Fruit fly (Drosophila melanogaster) whole organism, embryonic: ENCODE results near the gene Osi7.

Experiments used
- ATbp ChIP-seq: fragments of 200-800 bp; sonication (Bioruptor generic); optimal IDR thresholded peaks from 2 replicates; lab custom pipeline; 2017; ENCODE audit warnings: missing biosample characterization, mild to moderate bottlenecking, missing genetic modification characterization, missing genetic modification reagents
- BEAF-32 ChIP-seq: fragments of 200-800 bp; sonication (Bioruptor generic); optimal IDR thresholded peaks from 3 replicates; lab custom pipeline; 2017; ENCODE audit warnings: missing biosample characterization, missing genetic modification characterization, mild to moderate bottlenecking, moderate library complexity, missing genetic modification reagents
- Blimp-1 ChIP-seq: fragments of 200-800 bp; sonication (Bioruptor generic); optimal IDR thresholded peaks from 3 replicates; lab custom pipeline; 2018; ENCODE audit warnings: missing biosample characterization, missing genetic modification characterization, mild to moderate bottlenecking, moderate library complexity, missing genetic modification reagents
- CG10267 ChIP-seq: fragments of 200-800 bp; sonication (Bioruptor generic); optimal IDR thresholded peaks from 2 replicates; lab custom pipeline; 2018; ENCODE audit warnings: missing biosample characterization, mild to moderate bottlenecking, missing genetic modification characterization, moderate library complexity
- CG1233 ChIP-seq: fragments of 200-800 bp; sonication (Bioruptor generic); optimal IDR thresholded peaks from 4 replicates; lab custom pipeline; 2018; ENCODE audit warnings: missing biosample characterization, mild to moderate bottlenecking, missing genetic modification characterization
- CG12744 ChIP-seq: fragments of 200-800 bp; sonication (Bioruptor generic); optimal IDR thresholded peaks from 2 replicates; lab custom pipeline; 2016; ENCODE audit warnings: missing biosample characterization, missing genetic modification characterization
- CG15601 ChIP-seq: fragments of 200-800 bp; sonication (Bioruptor generic); optimal IDR thresholded peaks from 3 replicates; lab custom pipeline; 2019; ENCODE audit warnings: missing biosample characterization, mild to moderate bottlenecking, missing genetic modification characterization, moderate library complexity
- CG1603 ChIP-seq: fragments of 200-800 bp; sonication (Bioruptor generic); optimal IDR thresholded peaks from 2 replicates; lab custom pipeline; 2019; ENCODE audit warnings: missing biosample characterization, mild to moderate bottlenecking, missing genetic modification characterization, moderate library complexity
- CG16813 ChIP-seq: fragments of 200-800 bp; sonication (Bioruptor generic); IDR thresholded peaks from 3 replicates; pipeline ENCODE4 v1.3.6; 2022; ENCODE audit warnings: missing biosample characterization, missing genetic modification characterization; ENCODE audit not compliant: partially characterized antibody
- CG17829 ChIP-seq: fragments of 200-800 bp; optimal IDR thresholded peaks from 2 replicates; lab custom pipeline; 2019; ENCODE audit warnings: missing biosample characterization, mild to moderate bottlenecking, missing genetic modification characterization, moderate library complexity
- CG18764 ChIP-seq: fragments of 200-800 bp; sonication (Bioruptor generic); optimal IDR thresholded peaks from 3 replicates; lab custom pipeline; 2016; ENCODE audit warnings: missing biosample characterization, missing genetic modification characterization
- CG2875 ChIP-seq: fragments of 200-800 bp; sonication (Bioruptor generic); optimal IDR thresholded peaks from 2 replicates; lab custom pipeline; 2017; ENCODE audit warnings: missing biosample characterization, mild to moderate bottlenecking, missing genetic modification characterization, missing genetic modification reagents
- CG2889 ChIP-seq: fragments of 200-800 bp; sonication (Bioruptor generic); IDR thresholded peaks from 3 replicates; pipeline ENCODE4 v1.3.6; 2022; ENCODE audit warnings: missing biosample characterization, missing genetic modification characterization
- CG4424 ChIP-seq: fragments of 200-800 bp; sonication (Bioruptor generic); optimal IDR thresholded peaks from 3 replicates; lab custom pipeline; 2016; ENCODE audit warnings: missing biosample characterization, missing genetic modification characterization
- CG6175 ChIP-seq: fragments of 200-800 bp; sonication (Bioruptor generic); IDR thresholded peaks from 3 replicates; pipeline ENCODE4 v1.3.6; 2022; ENCODE audit warnings: missing biosample characterization, missing genetic modification characterization
- CG7271 ChIP-seq: fragments of 200-800 bp; sonication (Bioruptor generic); optimal IDR thresholded peaks from 2 replicates; lab custom pipeline; 2018; ENCODE audit warnings: missing biosample characterization, mild to moderate bottlenecking, missing genetic modification characterization, moderate library complexity
- CG8290 ChIP-seq, 3 experiments: fragments of 200-800 bp; sonication (Bioruptor generic); optimal IDR thresholded peaks; 2 replicates each; lab custom pipeline; 2016 to 2019; ENCODE audit warnings: missing biosample characterization in 3 of 3, missing genetic modification characterization in 3 of 3, mild to moderate bottlenecking in 2 of 3, moderate library complexity in 1 of 3
- Dbx ChIP-seq: fragments of 200-800 bp; sonication (Bioruptor generic); IDR thresholded peaks from 3 replicates; pipeline ENCODE4 v1.3.6; 2022; ENCODE audit warnings: missing biosample characterization, missing genetic modification characterization
- Dek ChIP-seq: fragments of 200-800 bp; sonication (Bioruptor generic); optimal IDR thresholded peaks from 3 replicates; lab custom pipeline; 2019; ENCODE audit warnings: missing biosample characterization, mild to moderate bottlenecking, missing genetic modification characterization, moderate library complexity
- Ets65A ChIP-seq: fragments of 200-800 bp; sonication (Bioruptor generic); peaks from one replicate; lab custom pipeline; 2016; ENCODE audit warnings: missing biosample characterization, missing genetic modification characterization
- HmgZ ChIP-seq: fragments of 200-800 bp; sonication (Bioruptor generic); optimal IDR thresholded peaks from 2 replicates; lab custom pipeline; 2018; ENCODE audit warnings: missing biosample characterization, mild to moderate bottlenecking, missing genetic modification characterization
- Neu2 ChIP-seq: fragments of 200-800 bp; sonication (Bioruptor generic); optimal IDR thresholded peaks from 3 replicates; lab custom pipeline; 2016; ENCODE audit warnings: missing biosample characterization, missing genetic modification characterization, borderline replicate concordance
- Oaz ChIP-seq: fragments of 200-800 bp; sonication (Bioruptor generic); IDR thresholded peaks from 2 replicates; pipeline ENCODE4 v1.3.6; 2022; ENCODE audit warnings: missing biosample characterization, missing genetic modification characterization
- Ravus ChIP-seq: fragments of 200-800 bp; sonication (Bioruptor generic); IDR thresholded peaks from 2 replicates; pipeline ENCODE4 v1.3.6; 2022; ENCODE audit warnings: missing biosample characterization, missing genetic modification characterization
- Sox102F ChIP-seq: fragments of 200-800 bp; sonication (Bioruptor generic); optimal IDR thresholded peaks from 2 replicates; lab custom pipeline; 2018; ENCODE audit warnings: missing biosample characterization, mild to moderate bottlenecking, missing genetic modification characterization, moderate library complexity
- ab ChIP-seq: fragments of 200-800 bp; sonication (Bioruptor generic); optimal IDR thresholded peaks from 2 replicates; lab custom pipeline; 2016; ENCODE audit warnings: missing biosample characterization, missing genetic modification characterization
- bowl ChIP-seq: fragments of 200-800 bp; sonication (Bioruptor generic); IDR thresholded peaks from 2 replicates; pipeline ENCODE4 v1.3.6; 2022; ENCODE audit warnings: missing biosample characterization, missing genetic modification characterization
- crol ChIP-seq: fragments of 200-800 bp; sonication (Bioruptor generic); IDR thresholded peaks from 2 replicates; pipeline ENCODE4 v1.3.6; 2022; ENCODE audit warnings: missing biosample characterization, missing genetic modification characterization
- dm ChIP-seq: fragments of 200-800 bp; sonication (Bioruptor generic); optimal IDR thresholded peaks from 3 replicates; lab custom pipeline; 2016; ENCODE audit warnings: missing biosample characterization, missing genetic modification characterization
- dmrt11E ChIP-seq: fragments of 200-800 bp; sonication (Bioruptor generic); optimal IDR thresholded peaks from 3 replicates; lab custom pipeline; 2018; ENCODE audit warnings: missing biosample characterization, mild to moderate bottlenecking, missing genetic modification characterization, moderate library complexity
- dmrt99B ChIP-seq: fragments of 200-800 bp; sonication (Bioruptor generic); optimal IDR thresholded peaks from 2 replicates; lab custom pipeline; 2018; ENCODE audit warnings: missing biosample characterization, mild to moderate bottlenecking, missing genetic modification characterization, moderate library complexity
- fd64A ChIP-seq: fragments of 200-800 bp; sonication (Bioruptor generic); optimal IDR thresholded peaks from 3 replicates; lab custom pipeline; 2018; ENCODE audit warnings: missing biosample characterization, mild to moderate bottlenecking, missing genetic modification characterization
- fru ChIP-seq: fragments of >200 bp; optimal IDR thresholded peaks from 2 replicates; lab custom pipeline; 2017
- gem ChIP-seq: fragments of 200-800 bp; sonication (Bioruptor generic); optimal IDR thresholded peaks from 2 replicates; lab custom pipeline; 2019; ENCODE audit warnings: missing biosample characterization, mild to moderate bottlenecking, missing genetic modification characterization, moderate library complexity
- gro ChIP-seq: fragments of 200-800 bp; sonication (Bioruptor generic); optimal IDR thresholded peaks from 2 replicates; lab custom pipeline; 2016; ENCODE audit warnings: missing biosample characterization, missing genetic modification characterization
- kni ChIP-seq: fragments of 200-800 bp; sonication (Bioruptor generic); optimal IDR thresholded peaks from 3 replicates; lab custom pipeline; 2017; ENCODE audit warnings: mild to moderate bottlenecking, missing biosample characterization, missing genetic modification reagents, missing genetic modification characterization
- maf-S ChIP-seq: fragments of 200-800 bp; sonication (Bioruptor generic); optimal IDR thresholded peaks from 2 replicates; lab custom pipeline; 2016; ENCODE audit warnings: missing biosample characterization, missing genetic modification characterization
- oc ChIP-seq: fragments of 200-800 bp; sonication (Bioruptor generic); optimal IDR thresholded peaks from 2 replicates; lab custom pipeline; 2018; ENCODE audit warnings: missing biosample characterization, mild to moderate bottlenecking, missing genetic modification characterization, moderate library complexity
- onecut ChIP-seq: fragments of 200-800 bp; sonication (Bioruptor generic); IDR thresholded peaks from 2 replicates; pipeline ENCODE4 v1.3.6; 2022; ENCODE audit warnings: missing biosample characterization, missing genetic modification characterization
- otp ChIP-seq: fragments of 200-800 bp; sonication (Bioruptor generic); IDR thresholded peaks from 3 replicates; pipeline ENCODE4, ENCODE4 v1.3.6; 2022; ENCODE audit warnings: missing biosample characterization, missing genetic modification characterization
- p53 ChIP-seq: fragments of 200-800 bp; sonication (Bioruptor generic); optimal IDR thresholded peaks from 2 replicates; lab custom pipeline; 2016; ENCODE audit warnings: missing biosample characterization, missing genetic modification characterization
- pan ChIP-seq, 4 experiments: fragments of >200 bp in 3 of 4; fragments of 200-800 bp in 1 of 4; sonication (Bioruptor generic) in 1 of 4; optimal IDR thresholded peaks in 3 of 4; IDR thresholded peaks in 1 of 4; 2 replicates each; pipeline versions ENCODE4 v1.3.6 to Lab custom; 2017 to 2022; ENCODE audit warnings: missing biosample characterization in 2 of 4, missing genetic modification characterization in 2 of 4, mixed read lengths in 1 of 4
- peb ChIP-seq: fragments of 200-800 bp; sonication (Bioruptor generic); IDR thresholded peaks from 2 replicates; pipeline ENCODE4 v1.3.6; 2022; ENCODE audit warnings: missing biosample characterization, missing genetic modification characterization
- sd ChIP-seq: fragments of 200-800 bp; sonication (Bioruptor generic); optimal IDR thresholded peaks from 3 replicates; lab custom pipeline; 2018; ENCODE audit warnings: missing biosample characterization, mild to moderate bottlenecking, missing genetic modification characterization, moderate library complexity
- sens ChIP-seq: fragments of 200-800 bp; sonication (Bioruptor generic); peaks from one replicate; lab custom pipeline; 2016; ENCODE audit warnings: missing biosample characterization, missing genetic modification characterization
- sim ChIP-seq: fragments of 200-800 bp; sonication (Bioruptor generic); IDR thresholded peaks from 2 replicates; pipeline ENCODE4 v1.3.6; 2022; ENCODE audit warnings: missing biosample characterization, missing genetic modification characterization
- sr ChIP-seq: fragments of 200-800 bp; sonication (Bioruptor generic); IDR thresholded peaks from 3 replicates; pipeline ENCODE4 v1.3.6; 2022; ENCODE audit warnings: missing biosample characterization, missing genetic modification characterization
- twi ChIP-seq: fragments of 200-800 bp; optimal IDR thresholded peaks from 2 replicates; lab custom pipeline; 2019; ENCODE audit warnings: missing biosample characterization, mild to moderate bottlenecking, missing genetic modification characterization, moderate library complexity
- vvl ChIP-seq: fragments of 200-800 bp; sonication (Bioruptor generic); IDR thresholded peaks from 2 replicates; pipeline ENCODE4 v1.3.6; 2022; ENCODE audit warnings: missing biosample characterization, missing genetic modification characterization

Gene Osi7

DNA sequence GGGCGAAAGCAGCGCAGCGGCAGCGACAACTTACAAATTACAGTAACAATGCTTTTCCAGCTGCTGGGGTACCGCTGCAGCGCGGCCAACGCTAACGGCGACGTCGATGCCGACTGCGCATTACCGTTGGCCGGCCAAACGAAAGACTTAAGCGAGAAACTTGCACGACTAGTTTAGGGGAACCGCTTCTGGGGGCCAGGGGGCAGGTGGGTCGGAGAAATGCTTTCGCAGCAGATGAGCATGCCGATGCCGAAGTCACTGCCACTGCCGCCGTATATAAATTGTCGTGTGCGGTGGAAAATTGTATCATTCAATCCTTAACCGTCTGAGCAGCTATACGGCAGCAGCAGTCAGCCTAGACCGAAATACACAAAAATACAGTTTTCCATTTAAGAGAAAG, at the start of gene Osi7:
Osi7 (plus strand) TSS at position 301 of the 400 bp plus-strand sequence.
- TF ChIP-seq Blimp-1 (GFP tag; lab: Kevin White, UChicago) (peak; percentile 41), twi (tag; lab: Kevin White, UChicago) (no peak), CG12744 (no peak), bowl (GFP tag; lab: Robert Waterston, UW) (no peak), fd64A (no peak), gem (tag; lab: Kevin White, UChicago) (no peak), maf-S (GFP tag; lab: Kevin White, UChicago) (no peak), BEAF-32 (GFP tag; lab: Kevin White, UChicago) (no peak), CG10267 (tag; lab: Kevin White, UChicago) (no peak), p53 (no peak), onecut (no peak), Dek (tag; lab: Kevin White, UChicago) (no peak), dm (GFP tag; lab: Kevin White, UChicago) (no peak), CG18764 (GFP tag; lab: Kevin White, UChicago) (no peak), CG16813 (GFP tag; lab: Robert Waterston, UW) (no peak), CG15601 (tag; lab: Kevin White, UChicago) (no peak), sd (tag; lab: Kevin White, UChicago) (peak; percentile 25), ATbp (GFP tag; lab: Kevin White, UChicago) (no peak), crol (peak; percentile 50; the same call in 1 of the 2 replicates), CG6175 (no peak), gro (no peak), CG7271 (tag; lab: Kevin White, UChicago) (no peak), oc (tag; lab: Kevin White, UChicago) (peak; percentile 47), sr (GFP tag; lab: Robert Waterston, UW) (no peak), pan (optimal IDR thresholded peaks at IDR 0.05; lab: Kevin White, UChicago) (no peak), pan (GFP tag; optimal IDR thresholded peaks at IDR 0.05 in 1 of 2, IDR thresholded peaks at IDR 0.05 in 1 of 2) (no peak), Dbx (no peak), sim (GFP tag; lab: Robert Waterston, UW) (no peak)
- TF ChIP-seq, all 482 proteins: peak for 4

DNA sequence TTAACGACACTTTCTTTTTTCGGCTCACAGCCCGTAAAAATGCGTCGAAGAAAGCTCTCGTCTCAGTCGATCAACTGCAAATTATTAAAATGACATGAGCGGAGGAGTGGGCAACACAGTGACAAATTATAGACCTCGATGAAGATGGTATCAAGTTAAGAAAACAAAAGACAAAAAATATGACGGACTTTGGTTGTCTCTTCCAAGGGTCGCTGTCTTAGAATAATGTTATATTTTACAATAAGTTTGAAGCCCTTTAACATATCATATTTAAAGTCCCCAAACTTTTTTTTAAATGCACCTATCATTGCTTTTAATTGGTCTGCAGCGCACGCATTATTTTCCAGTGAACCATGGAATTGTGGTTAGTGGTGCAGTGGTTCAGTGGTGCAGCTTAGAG, 49.1 kb upstream of the Osi7 start:
- TF ChIP-seq Ets65A (GFP tag; lab: Kevin White, UChicago) (peak; percentile 77), CG2889 (GFP tag; lab: Robert Waterston, UW) (no peak), dmrt99B (peak; percentile 10), sens (GFP tag; lab: Kevin White, UChicago) (peak; percentile 34), Blimp-1 (GFP tag; lab: Kevin White, UChicago) (peak; percentile 31), ab (GFP tag; lab: Kevin White, UChicago) (no peak), Sox102F (GFP tag; lab: Kevin White, UChicago) (peak; percentile 36), CG1233 (no peak)

DNA sequence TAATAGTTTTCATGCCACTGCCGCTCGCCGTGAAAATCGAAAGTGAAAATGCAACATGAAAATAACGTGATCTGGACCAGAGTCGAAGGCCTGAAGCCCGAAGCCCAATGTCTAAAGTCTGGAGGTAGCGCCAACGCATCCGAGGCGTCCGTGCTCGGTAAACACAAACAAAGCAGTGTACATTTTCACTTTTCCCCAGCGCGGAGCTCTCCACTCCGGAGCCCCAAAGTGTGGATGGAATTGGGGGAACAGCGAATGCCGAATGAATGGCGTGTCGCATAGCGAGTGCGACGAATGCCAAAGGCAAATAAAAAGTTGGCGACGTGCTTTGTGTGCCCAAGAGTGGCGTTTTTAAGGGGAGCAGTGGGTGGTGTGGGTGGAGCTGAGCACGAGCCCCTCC, 45.8 kb upstream of the Osi7 start:
- TF ChIP-seq otp (GFP tag; lab: Robert Waterston, UW) (0 out of 3 replicates have a peak, but pooled peaks have one; percentile 36), CG4424 (no peak), Sox102F (GFP tag; lab: Kevin White, UChicago) (peak; percentile 30), bowl (GFP tag; lab: Robert Waterston, UW) (no peak), HmgZ (tag; lab: Kevin White, UChicago) (no peak), Neu2 (GFP tag; lab: Kevin White, UChicago) (no peak), CG1603 (peak; percentile 40), kni (peak; percentile 75), CG17829 (tag; lab: Kevin White, UChicago) (no peak), pan (optimal IDR thresholded peaks at IDR 0.05; lab: Kevin White, UChicago) (no peak), pan (GFP tag; optimal IDR thresholded peaks at IDR 0.05 in 1 of 2, IDR thresholded peaks at IDR 0.05 in 1 of 2) (no peak), fru (lab: Kevin White, UChicago) (no peak), Ravus (GFP tag; lab: Robert Waterston, UW) (no peak), peb (GFP tag; lab: Robert Waterston, UW) (no peak), dmrt11E (tag; lab: Kevin White, UChicago) (no peak), CG2875 (GFP tag; lab: Kevin White, UChicago) (peak; percentile 24), Oaz (GFP tag; lab: Robert Waterston, UW) (no peak), vvl (GFP tag; lab: Robert Waterston, UW) (peak; percentile 74; the same call in 1 of the 2 replicates), CG8290 (GFP tag; optimal IDR thresholded peaks at IDR 0.05; lab: Kevin White, UChicago) (no peak), CG8290 (tag; optimal IDR thresholded peaks at IDR 0.05; lab: Kevin White, UChicago) (peak in 1 of 2 experiments; percentile 15)
